Worm (Caenorhabditis elegans): Measurements from ENCODE around the gene mrps-26.

DNA sequence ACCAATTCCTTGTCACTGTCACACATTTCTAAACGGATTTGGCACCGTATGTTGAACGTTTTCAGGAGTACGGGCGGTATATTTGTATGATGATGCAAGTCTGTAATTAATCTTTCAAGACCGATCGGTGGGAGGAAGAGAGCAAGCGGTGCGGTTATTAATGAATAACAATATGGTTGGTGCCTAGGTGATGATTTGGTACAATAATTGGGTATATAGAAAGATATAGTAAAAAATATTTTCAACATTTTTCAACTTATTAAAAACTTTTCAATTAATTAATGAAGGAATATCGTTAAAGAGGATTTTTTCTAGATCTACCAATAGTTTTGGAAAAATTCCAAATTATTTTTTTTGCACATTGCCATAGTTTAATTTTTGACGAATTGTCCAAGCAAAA is 10.1 kb downstream of the mrps-26 start, which contains the start of gene cnd-1:
- TF ChIP-seq ama-1 (optimal IDR thresholded peaks at IDR 0.05) (no peak), scrt-1 (GFP tag; IDR thresholded peaks at IDR 0.05) (no peak), flt-1 (GFP tag; IDR thresholded peaks at IDR 0.05) (no peak), tbx-11 (GFP tag; IDR thresholded peaks at IDR 0.05) (no peak), hnd-1 (tag; optimal IDR thresholded peaks at IDR 0.05) (no peak), ets-7 (tag; optimal IDR thresholded peaks at IDR 0.05) (no peak), ceh-13 (GFP tag; optimal IDR thresholded peaks at IDR 0.05) (no peak), sea-1 (GFP tag; conservative IDR thresholded peaks at IDR 0.05) (no peak), tbx-37 (GFP tag; conservative IDR thresholded peaks at IDR 0.05) (no peak), ceh-36 (tag; optimal IDR thresholded peaks at IDR 0.05) (no peak), pes-1 (GFP tag; IDR thresholded peaks at IDR 0.05) (no peak), aly-1 (tag; optimal IDR thresholded peaks at IDR 0.05) (no peak), hmbx-1 (tag; optimal IDR thresholded peaks at IDR 0.05) (no peak)
